Fruit fly (Drosophila melanogaster) whole organism, prepupa: Measurements from ENCODE around the gene CG2614.

Experiments used
- CG1621 ChIP-seq: fragments of 200-800 bp; sonication (Bioruptor generic); optimal IDR thresholded peaks from 3 replicates; lab custom pipeline; 2018; ENCODE audit warnings: missing biosample characterization, mild to moderate bottlenecking, missing genetic modification characterization
- salr ChIP-seq, 2 experiments: fragments of 200-800 bp; sonication (Bioruptor generic); optimal IDR thresholded peaks; 3 replicates each; lab custom pipeline; 2016 to 2018; ENCODE audit warnings: missing biosample characterization in 2 of 2, missing genetic modification characterization in 2 of 2, mild to moderate bottlenecking in 1 of 2

- no peak for TF ChIP-seq CG1621
- TF ChIP-seq salr (GFP tag; optimal IDR thresholded peaks at IDR 0.05; lab: Kevin White, UChicago), result no peak
Measured at dm6 chr2L:20682136-20682733, 26.0 kb downstream of the CG2614 start, which contains the start of gene CG2617.
